Worm (Caenorhabditis elegans) whole organism, L1 larva: ENCODE measurements around the gene T02B11.6.

Source experiments
- ceh-82 ChIP-seq, 3 experiments: fragments of 150-350 bp in 1 of 3; sonication (generic microtip) in 2 of 3; optimal IDR thresholded peaks; 2 replicates each; lab custom pipeline; 2014 to 2017; ENCODE audit warnings: missing biosample characterization in 3 of 3, missing genetic modification characterization in 3 of 3
- egl-27 ChIP-seq, 2 experiments: fragments of 150-350 bp in 1 of 2; sonication (generic microtip); optimal IDR thresholded peaks; 3 replicates each; lab custom pipeline; 2017 to 2018; ENCODE audit warnings: missing biosample characterization in 2 of 2, missing genetic modification characterization in 2 of 2, missing genetic modification reagents in 2 of 2
- fos-1 ChIP-seq: fragments of 150-350 bp; optimal IDR thresholded peaks from 2 replicates; lab custom pipeline; 2014; ENCODE audit warnings: missing biosample characterization, missing genetic modification characterization
- isw-1 ChIP-seq: fragments of 200-800 bp; sonication (Bioruptor generic); IDR thresholded peaks from 2 replicates; pipeline ENCODE4 v1.3.6; 2022; ENCODE audit warnings: missing genetic modification characterization, missing compliant biosample characterization
- lin-35 ChIP-seq, 2 experiments: fragments of 150-350 bp; optimal IDR thresholded peaks; 2 replicates each; lab custom pipeline; 2014; ENCODE audit warnings: missing biosample characterization in 2 of 2, missing genetic modification characterization in 2 of 2, missing genetic modification reagents in 2 of 2
- lin-39 ChIP-seq: fragments of 150-350 bp; optimal IDR thresholded peaks from 2 replicates; lab custom pipeline; 2014; ENCODE audit warnings: missing biosample characterization, missing genetic modification reagents, missing genetic modification characterization
- mab-9 ChIP-seq: fragments of 200-800 bp; sonication (Bioruptor generic); IDR thresholded peaks from 2 replicates; pipeline ENCODE4 v1.3.6; 2022; ENCODE audit warnings: missing genetic modification reagents, missing genetic modification characterization, missing compliant biosample characterization
- nhr-237 ChIP-seq: fragments of 150-350 bp; optimal IDR thresholded peaks from 2 replicates; lab custom pipeline; 2014; ENCODE audit warnings: missing biosample characterization, missing genetic modification characterization
- nhr-77 ChIP-seq: fragments of 150-350 bp; optimal IDR thresholded peaks from 2 replicates; lab custom pipeline; 2014; ENCODE audit warnings: missing biosample characterization, missing genetic modification characterization
- unc-62 ChIP-seq: fragments of 150-350 bp; optimal IDR thresholded peaks from 2 replicates; lab custom pipeline; 2014; ENCODE audit warnings: missing biosample characterization, missing genetic modification reagents, missing genetic modification characterization

- peak; percentile 57 for TF ChIP-seq fos-1 (tag; lab: Kevin White, UChicago)
- TF ChIP-seq isw-1 (GFP tag; lab: Robert Waterston, UW) = peak; percentile 64
- peak; percentile 53 for TF ChIP-seq lin-39 (tag; lab: Kevin White, UChicago)
- TF ChIP-seq nhr-77 (tag; lab: Kevin White, UChicago) = peak; percentile 68
- peak; percentile 86 to 91 (median 87) for TF ChIP-seq ceh-82 (tag; optimal IDR thresholded peaks at IDR 0.05; lab: Kevin White, UChicago)
- TF ChIP-seq nhr-237 (tag; lab: Kevin White, UChicago) = no peak
- TF ChIP-seq unc-62 = no peak
- peak; percentile 98 to 99 for TF ChIP-seq lin-35 (GFP tag; optimal IDR thresholded peaks at IDR 0.05; lab: Kevin White, UChicago)
- TF ChIP-seq egl-27 (tag; optimal IDR thresholded peaks at IDR 0.05; lab: Kevin White, UChicago) = no peak
- TF ChIP-seq mab-9 (GFP tag; lab: Robert Waterston, UW) = peak; percentile 51; the same call in 1 of the 2 replicates
Measured at ce11 chrV:904232-904983, 15.3 kb upstream of the T02B11.6 start, which contains the start of gene trm-2A.
